Worm (Caenorhabditis elegans) whole organism, young adult: Measurements from ENCODE around the gene cdc-48.1.

ENCODE experiments used
- F52B5.7 ChIP-seq: sonication (generic microtip); optimal IDR thresholded peaks from 2 replicates; lab custom pipeline; 2016; ENCODE audit warnings: mild to moderate bottlenecking, missing genetic modification characterization, missing compliant biosample characterization
- K12H6.12 ChIP-seq: fragments of 200-800 bp; sonication (Bioruptor generic); optimal IDR thresholded peaks from 2 replicates; lab custom pipeline; 2018; ENCODE audit warnings: mild to moderate bottlenecking, missing genetic modification characterization, missing compliant biosample characterization
- Y67H2A.10 ChIP-seq: fragments of 200-800 bp; sonication (Bioruptor generic); conservative IDR thresholded peaks from 2 replicates; pipeline ENCODE4 v1.3.6; 2022; ENCODE audit warnings: missing genetic modification reagents, missing genetic modification characterization, missing compliant biosample characterization
- ama-1 ChIP-seq, 3 experiments: fragments of 150-350 bp in 1 of 3; sonication (generic microtip) in 2 of 3; optimal IDR thresholded peaks; 2 replicates each; lab custom pipeline; 2014 to 2018; ENCODE audit warnings: missing biosample characterization in 2 of 3, missing genetic modification characterization in 2 of 3, missing genetic modification reagents in 2 of 3
- ccch-3 ChIP-seq: fragments of 200-800 bp; sonication (Bioruptor generic); optimal IDR thresholded peaks from 2 replicates; lab custom pipeline; 2018; ENCODE audit warnings: mild to moderate bottlenecking, missing genetic modification characterization, missing compliant biosample characterization
- chd-7 ChIP-seq: sonication (generic microtip); optimal IDR thresholded peaks from 2 replicates; lab custom pipeline; 2016; ENCODE audit warnings: mild to moderate bottlenecking, missing genetic modification characterization, moderate library complexity, missing compliant biosample characterization
- die-1 ChIP-seq: sonication (generic microtip); optimal IDR thresholded peaks from 2 replicates; lab custom pipeline; 2016; ENCODE audit warnings: missing genotype, mild to moderate bottlenecking, missing genetic modification characterization, missing compliant biosample characterization
- dox-1 ChIP-seq: fragments of 200-800 bp; sonication (Bioruptor generic); IDR thresholded peaks from 2 replicates; pipeline ENCODE4 v1.3.6; 2022; ENCODE audit warnings: missing genetic modification reagents, missing genetic modification characterization, missing compliant biosample characterization
- pha-4 ChIP-seq: fragments of 150-350 bp; sonication (generic microtip); optimal IDR thresholded peaks from 2 replicates; lab custom pipeline; 2014; ENCODE audit warnings: missing biosample characterization, missing genetic modification reagents, missing genetic modification characterization
- snpc-4 ChIP-seq, 5 experiments: fragments of 150-350 bp in 1 of 5; sonication (generic microtip) in 4 of 5; optimal IDR thresholded peaks; 2 replicates each; lab custom pipeline; 2014 to 2018; ENCODE audit warnings: missing genetic modification characterization in 5 of 5, missing biosample characterization in 3 of 5, antibody characterized with exemption in 2 of 5, mild to moderate bottlenecking in 2 of 5, missing compliant biosample characterization in 2 of 5, missing genotype in 2 of 5, moderate library complexity in 2 of 5, missing genetic modification reagents in 1 of 5
- ztf-18 ChIP-seq: sonication (generic microtip); optimal IDR thresholded peaks from 2 replicates; lab custom pipeline; 2016; ENCODE audit warnings: missing genotype, mild to moderate bottlenecking, missing genetic modification characterization, missing compliant biosample characterization

DNA sequence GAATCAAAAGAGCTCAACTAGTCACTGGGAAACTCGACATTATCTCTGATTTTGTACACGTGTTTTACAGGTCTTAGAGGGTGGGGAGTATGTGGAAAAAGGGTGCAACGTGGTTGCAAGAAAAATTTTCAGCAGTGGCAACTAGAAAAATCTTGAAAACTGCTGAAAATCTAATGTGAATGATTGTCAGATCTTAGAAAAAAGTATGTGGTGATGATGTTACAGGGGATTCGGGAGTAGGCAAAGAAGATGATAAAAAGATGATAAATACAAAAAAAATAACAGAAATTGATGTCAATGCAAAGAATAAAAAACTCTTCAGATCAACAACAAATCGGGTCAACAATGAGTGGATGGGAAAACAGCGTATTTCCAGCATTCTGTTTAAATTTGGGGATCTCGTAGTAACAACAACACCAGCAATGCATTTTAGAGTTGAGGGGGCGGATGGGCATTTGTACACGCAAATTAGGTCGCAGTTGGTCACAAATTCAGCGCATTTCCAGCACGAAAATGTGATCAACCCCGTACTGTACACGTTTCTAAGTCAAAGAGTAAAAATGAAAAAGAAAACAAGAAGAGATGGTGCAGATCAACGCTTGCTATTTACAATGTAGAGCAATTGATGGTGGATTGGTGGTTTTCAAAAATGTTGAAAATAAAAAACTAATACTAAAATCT, 19.6 kb downstream of the cdc-48.1 start:
- no peak for TF ChIP-seq die-1 (tag; lab: Kevin White, UChicago)
- peak; percentile 47 for TF ChIP-seq K12H6.12
- TF ChIP-seq snpc-4 (GFP tag; optimal IDR thresholded peaks at IDR 0.05; lab: Kevin White, UChicago), result no peak
- peak in 1 of 4 experiments; percentile 2 for TF ChIP-seq snpc-4 (tag; optimal IDR thresholded peaks at IDR 0.05; lab: Kevin White, UChicago)
- peak; percentile 60 for TF ChIP-seq F52B5.7 (tag; lab: Kevin White, UChicago)
- peak; percentile 38; the same call in 1 of the 2 replicates for TF ChIP-seq dox-1 (GFP tag; lab: Robert Waterston, UW)
- TF ChIP-seq chd-7 (tag; lab: Kevin White, UChicago), result peak; percentile 20
- no peak for TF ChIP-seq ccch-3
- TF ChIP-seq ztf-18 (tag; lab: Kevin White, UChicago), result no peak
- TF ChIP-seq ama-1 (optimal IDR thresholded peaks at IDR 0.05; lab: Kevin White, UChicago), result peak; percentile 44
- no peak for TF ChIP-seq ama-1 (GFP tag; optimal IDR thresholded peaks at IDR 0.05; lab: Kevin White, UChicago)
- no peak for TF ChIP-seq pha-4 (tag; lab: Kevin White, UChicago)
- TF ChIP-seq Y67H2A.10 (GFP tag; lab: Robert Waterston, UW), result no peak
